Fruit fly (Drosophila melanogaster): ENCODE data around the gene scf.
A peak's percentile ranks its signal among the peaks of the same experiment; 100 is the strongest.

scf gene

dm6 chr3L:1335428-1335764 is 36.9 kb downstream of the scf start (continued):
- no peak for TF ChIP-seq aop (GFP tag; IDR thresholded peaks at IDR 0.05)
- TF ChIP-seq Poxn (GFP tag; IDR thresholded peaks at IDR 0.05), result no peak
- TF ChIP-seq Mad (GFP tag; optimal IDR thresholded peaks at IDR 0.05), result peak; percentile 4
- no peak for TF ChIP-seq sd (tag; optimal IDR thresholded peaks at IDR 0.05)
- TF ChIP-seq CG8388 (GFP tag; optimal IDR thresholded peaks at IDR 0.05), result no peak
- TF ChIP-seq abd-A (tag; optimal IDR thresholded peaks at IDR 0.05), result no peak
- peak; percentile 48 for TF ChIP-seq zfh2 (GFP tag; optimal IDR thresholded peaks at IDR 0.05)
- peak; percentile 60 for TF ChIP-seq ttk (GFP tag; IDR thresholded peaks at IDR 0.05)
- TF ChIP-seq CG43689 (GFP tag; IDR thresholded peaks at IDR 0.05), result no peak
- peak; percentile 21 for TF ChIP-seq CG2712 (tag; optimal IDR thresholded peaks at IDR 0.05)
- TF ChIP-seq mirr (GFP tag; optimal IDR thresholded peaks at IDR 0.05), result no peak
- TF ChIP-seq CG5953 (GFP tag; IDR thresholded peaks at IDR 0.05), result no peak
- TF ChIP-seq CG16779 (GFP tag; IDR thresholded peaks at IDR 0.05), result no peak
- TF ChIP-seq ap (GFP tag; IDR thresholded peaks at IDR 0.05), result no peak
- no peak for TF ChIP-seq HmgZ (tag; optimal IDR thresholded peaks at IDR 0.05)
- TF ChIP-seq ems (GFP tag; optimal IDR thresholded peaks at IDR 0.05), result no peak
- no peak for TF ChIP-seq grn (GFP tag; optimal IDR thresholded peaks at IDR 0.05)
- TF ChIP-seq CG8944 (GFP tag; optimal IDR thresholded peaks at IDR 0.05), result no peak
- peak; percentile 31 for TF ChIP-seq CG12155 (GFP tag; optimal IDR thresholded peaks at IDR 0.05)
- no peak for TF ChIP-seq trh (GFP tag; optimal IDR thresholded peaks at IDR 0.05)
- TF ChIP-seq CG4360 (GFP tag; IDR thresholded peaks at IDR 0.05), result no peak; the same call in 1 of the 2 replicates
- TF ChIP-seq pb (GFP tag; optimal IDR thresholded peaks at IDR 0.05), result no peak
- TF ChIP-seq Dfd (GFP tag; optimal IDR thresholded peaks at IDR 0.05), result no peak
- TF ChIP-seq Hsf (GFP tag; optimal IDR thresholded peaks at IDR 0.05), result peak; percentile 37
- TF ChIP-seq sqz (GFP tag; optimal IDR thresholded peaks at IDR 0.05), result no peak
- TF ChIP-seq shn (GFP tag; optimal IDR thresholded peaks at IDR 0.05), result peak; percentile 32
- peak; percentile 33 for TF ChIP-seq pho (GFP tag; optimal IDR thresholded peaks at IDR 0.05)
- no peak for TF ChIP-seq CG10321 (GFP tag; IDR thresholded peaks at IDR 0.05)
- peak; percentile 30; the same call in 1 of the 2 replicates for TF ChIP-seq CG4730 (GFP tag; IDR thresholded peaks at IDR 0.05)
- TF ChIP-seq CG9727 (GFP tag; optimal IDR thresholded peaks at IDR 0.05), result peak; percentile 54
- TF ChIP-seq dm (GFP tag; optimal IDR thresholded peaks at IDR 0.05), result no peak
- TF ChIP-seq CG1792 (GFP tag; optimal IDR thresholded peaks at IDR 0.05), result no peak
- TF ChIP-seq nmo (GFP tag; optimal IDR thresholded peaks at IDR 0.05), result no peak
- peak; percentile 70; the same call in 2 of the 3 replicates for TF ChIP-seq zfh1 (GFP tag; IDR thresholded peaks at IDR 0.05)
- no peak for TF ChIP-seq HmgD (GFP tag; optimal IDR thresholded peaks at IDR 0.05)
- TF ChIP-seq CG11695 (GFP tag; IDR thresholded peaks at IDR 0.05), result 0 out of 3 replicates have a peak, but pooled peaks have one; percentile 33
- TF ChIP-seq CG31365 (tag; optimal IDR thresholded peaks at IDR 0.05), result peak; percentile 7
- TF ChIP-seq br (optimal IDR thresholded peaks at IDR 0.05), result no peak
- no peak for TF ChIP-seq D (optimal IDR thresholded peaks at IDR 0.05)
- TF ChIP-seq D (GFP tag; optimal IDR thresholded peaks at IDR 0.05), result no peak
- no peak for TF ChIP-seq toy (GFP tag; IDR thresholded peaks at IDR 0.05)
- TF ChIP-seq sug (tag; optimal IDR thresholded peaks at IDR 0.05), result no peak
- TF ChIP-seq CG10462 (GFP tag; optimal IDR thresholded peaks at IDR 0.05), result peak; percentile 6
- peak; percentile 67 for TF ChIP-seq lmd (GFP tag; IDR thresholded peaks at IDR 0.05)
- no peak for TF ChIP-seq CG13123 (GFP tag; optimal IDR thresholded peaks at IDR 0.05)
- TF ChIP-seq ranshi (GFP tag; IDR thresholded peaks at IDR 0.05), result peak; percentile 54; the same call in 1 of the 2 replicates
- no peak for TF ChIP-seq fru (optimal IDR thresholded peaks at IDR 0.05)
- TF ChIP-seq her (GFP tag; optimal IDR thresholded peaks at IDR 0.05), result peak; percentile 64
- TF ChIP-seq NC2α (GFP tag; optimal IDR thresholded peaks at IDR 0.05), result no peak
- no peak for TF ChIP-seq btn (GFP tag; optimal IDR thresholded peaks at IDR 0.05)
- peak; percentile 90 for TF ChIP-seq Drgx (GFP tag; IDR thresholded peaks at IDR 0.05)
- TF ChIP-seq Rfx (GFP tag; IDR thresholded peaks at IDR 0.05), result peak; percentile 84
- TF ChIP-seq CoRest (tag; optimal IDR thresholded peaks at IDR 0.05), result peak; percentile 28
- TF ChIP-seq Dll (GFP tag; IDR thresholded peaks at IDR 0.05; ENCODE audit: partially characterized antibody), result no peak
- TF ChIP-seq rib (GFP tag; IDR thresholded peaks at IDR 0.05), result no peak
